Fruit fly (Drosophila melanogaster) whole organism, embryonic: Measurements from ENCODE around the gene nerfin-2.

Experiments used
- Ada2b ChIP-seq: fragments of 200-800 bp; sonication (Bioruptor generic); IDR thresholded peaks from 2 replicates; pipeline ENCODE4 v1.3.6; 2022; ENCODE audit warnings: missing biosample characterization, missing genetic modification characterization
- Blimp-1 ChIP-seq: fragments of 200-800 bp; sonication (Bioruptor generic); optimal IDR thresholded peaks from 3 replicates; lab custom pipeline; 2018; ENCODE audit warnings: missing biosample characterization, missing genetic modification characterization, mild to moderate bottlenecking, moderate library complexity, missing genetic modification reagents
- CG10543 ChIP-seq: fragments of 200-800 bp; sonication (Bioruptor generic); optimal IDR thresholded peaks from 3 replicates; lab custom pipeline; 2017; ENCODE audit warnings: missing biosample characterization, mild to moderate bottlenecking, missing genetic modification characterization, moderate library complexity
- CG13287 ChIP-seq: fragments of 200-800 bp; sonication (Bioruptor generic); IDR thresholded peaks from 2 replicates; pipeline ENCODE4 v1.3.6; 2022; ENCODE audit warnings: missing biosample characterization, missing genetic modification characterization; ENCODE audit not compliant: partially characterized antibody
- CG13424 ChIP-seq: fragments of 200-800 bp; sonication (Bioruptor generic); optimal IDR thresholded peaks from 2 replicates; lab custom pipeline; 2019; ENCODE audit warnings: missing biosample characterization, mild to moderate bottlenecking, missing genetic modification characterization, moderate library complexity
- CG15269 ChIP-seq: fragments of 200-800 bp; sonication (Bioruptor generic); optimal IDR thresholded peaks from 2 replicates; lab custom pipeline; 2018; ENCODE audit warnings: missing biosample characterization, mild to moderate bottlenecking, missing genetic modification characterization, moderate library complexity
- CG17385 ChIP-seq: fragments of 200-800 bp; sonication (Bioruptor generic); optimal IDR thresholded peaks from 3 replicates; lab custom pipeline; 2018; ENCODE audit warnings: missing biosample characterization, mild to moderate bottlenecking, missing genetic modification characterization
- CG17829 ChIP-seq: fragments of 200-800 bp; optimal IDR thresholded peaks from 2 replicates; lab custom pipeline; 2019; ENCODE audit warnings: missing biosample characterization, mild to moderate bottlenecking, missing genetic modification characterization, moderate library complexity
- CG2129 ChIP-seq: fragments of 200-800 bp; sonication (Bioruptor generic); IDR thresholded peaks from 2 replicates; pipeline ENCODE4 v1.3.6; 2022; ENCODE audit warnings: missing biosample characterization, missing genetic modification characterization; ENCODE audit not compliant: partially characterized antibody
- CG2678 ChIP-seq: fragments of 200-800 bp; sonication (Bioruptor generic); optimal IDR thresholded peaks from 3 replicates; lab custom pipeline; 2019; ENCODE audit warnings: missing biosample characterization, mild to moderate bottlenecking, missing genetic modification characterization, moderate library complexity
- CG31441 ChIP-seq: fragments of 200-800 bp; sonication (Bioruptor generic); IDR thresholded peaks from 2 replicates; pipeline ENCODE4 v1.3.6; 2022; ENCODE audit warnings: missing biosample characterization, missing genetic modification characterization
- CG34422 ChIP-seq: fragments of 200-800 bp; sonication (Bioruptor generic); IDR thresholded peaks from 3 replicates; pipeline ENCODE4 v1.3.6; 2022; ENCODE audit warnings: missing biosample characterization, missing genetic modification characterization
- CG4282 ChIP-seq: fragments of 200-800 bp; sonication (Bioruptor generic); optimal IDR thresholded peaks from 2 replicates; lab custom pipeline; 2016; ENCODE audit warnings: missing biosample characterization, missing genetic modification characterization
- CG7556 ChIP-seq: fragments of 200-800 bp; sonication (Bioruptor generic); optimal IDR thresholded peaks from 2 replicates; lab custom pipeline; 2017; ENCODE audit warnings: missing biosample characterization, mild to moderate bottlenecking, missing genetic modification characterization
- CG8089 ChIP-seq: fragments of 200-800 bp; sonication (Bioruptor generic); optimal IDR thresholded peaks from 3 replicates; lab custom pipeline; 2016; ENCODE audit warnings: missing biosample characterization, missing genetic modification characterization
- CG8290 ChIP-seq, 3 experiments: fragments of 200-800 bp; sonication (Bioruptor generic); optimal IDR thresholded peaks; 2 replicates each; lab custom pipeline; 2016 to 2019; ENCODE audit warnings: missing biosample characterization in 3 of 3, missing genetic modification characterization in 3 of 3, mild to moderate bottlenecking in 2 of 3, moderate library complexity in 1 of 3
- CG9932 ChIP-seq: fragments of 200-800 bp; sonication (Bioruptor generic); IDR thresholded peaks from 2 replicates; pipeline ENCODE4 v1.3.6; 2022; ENCODE audit warnings: missing biosample characterization, missing genetic modification characterization
- Dbx ChIP-seq: fragments of 200-800 bp; sonication (Bioruptor generic); IDR thresholded peaks from 3 replicates; pipeline ENCODE4 v1.3.6; 2022; ENCODE audit warnings: missing biosample characterization, missing genetic modification characterization
- Drgx ChIP-seq: fragments of 200-800 bp; sonication (Bioruptor generic); IDR thresholded peaks from 2 replicates; pipeline ENCODE4 v1.3.6; 2022; ENCODE audit warnings: missing biosample characterization, missing genetic modification characterization
- Fer1 ChIP-seq: fragments of 200-800 bp; sonication (Bioruptor generic); optimal IDR thresholded peaks from 2 replicates; lab custom pipeline; 2017; ENCODE audit warnings: missing biosample characterization, mild to moderate bottlenecking, missing genetic modification characterization
- HLH3B ChIP-seq: fragments of 200-800 bp; sonication (Bioruptor generic); IDR thresholded peaks from 2 replicates; pipeline ENCODE4 v1.3.6; 2022; ENCODE audit warnings: missing biosample characterization, missing genetic modification characterization
- HLHmδ ChIP-seq: fragments of 200-800 bp; sonication (Bioruptor generic); optimal IDR thresholded peaks from 2 replicates; lab custom pipeline; 2018; ENCODE audit warnings: missing biosample characterization, mild to moderate bottlenecking, missing genetic modification characterization, moderate library complexity
- Kr ChIP-seq: fragments of 200-800 bp; sonication (Bioruptor generic); optimal IDR thresholded peaks from 2 replicates; lab custom pipeline; 2017; ENCODE audit warnings: missing biosample characterization, mild to moderate bottlenecking, missing genetic modification characterization
- MBD-R2 ChIP-seq: fragments of 200-800 bp; sonication (Bioruptor generic); IDR thresholded peaks from 2 replicates; pipeline ENCODE4 v1.3.6; 2022; ENCODE audit warnings: missing biosample characterization, missing genetic modification characterization
- Mes4 ChIP-seq: fragments of 200-800 bp; sonication (Bioruptor generic); optimal IDR thresholded peaks from 2 replicates; lab custom pipeline; 2016; ENCODE audit warnings: missing biosample characterization, missing genetic modification characterization
- NC2β ChIP-seq: fragments of 200-800 bp; sonication (Bioruptor generic); optimal IDR thresholded peaks from 2 replicates; lab custom pipeline; 2016; ENCODE audit warnings: missing biosample characterization, missing genetic modification characterization
- Pdp1 ChIP-seq, 2 experiments: fragments of 200-800 bp; sonication (Bioruptor generic); optimal IDR thresholded peaks; 3 replicates each; lab custom pipeline; 2016; ENCODE audit warnings: missing biosample characterization in 2 of 2, missing genetic modification characterization in 2 of 2, mild to moderate bottlenecking in 1 of 2, moderate library complexity in 1 of 2
- Ptx1 ChIP-seq: fragments of 200-800 bp; sonication (Bioruptor generic); IDR thresholded peaks from 2 replicates; pipeline ENCODE4 v1.3.6; 2022; ENCODE audit warnings: missing biosample characterization, missing genetic modification characterization
- Spps ChIP-seq: fragments of 200-800 bp; sonication (Bioruptor generic); optimal IDR thresholded peaks from 2 replicates; lab custom pipeline; 2018; ENCODE audit warnings: missing biosample characterization, mild to moderate bottlenecking, missing genetic modification characterization
- amos ChIP-seq: fragments of 200-800 bp; sonication (Bioruptor generic); IDR thresholded peaks from 2 replicates; pipeline ENCODE4 v1.3.6; 2022; ENCODE audit warnings: missing biosample characterization, missing genetic modification characterization; ENCODE audit not compliant: partially characterized antibody
- ara ChIP-seq: fragments of 200-800 bp; sonication (Bioruptor generic); IDR thresholded peaks from 2 replicates; pipeline ENCODE4 v1.3.6; 2022; ENCODE audit warnings: missing biosample characterization, missing genetic modification characterization
- chinmo ChIP-seq: fragments of 200-800 bp; sonication (Bioruptor generic); IDR thresholded peaks from 4 replicates; pipeline ENCODE4 v1.3.6; 2022; ENCODE audit warnings: missing biosample characterization, missing genetic modification characterization; ENCODE audit not compliant: partially characterized antibody
- crol ChIP-seq: fragments of 200-800 bp; sonication (Bioruptor generic); IDR thresholded peaks from 2 replicates; pipeline ENCODE4 v1.3.6; 2022; ENCODE audit warnings: missing biosample characterization, missing genetic modification characterization
- dysf ChIP-seq: fragments of 200-800 bp; sonication (Bioruptor generic); IDR thresholded peaks from 3 replicates; pipeline ENCODE4 v1.3.6; 2022; ENCODE audit warnings: missing biosample characterization, missing genetic modification characterization
- gce ChIP-seq: fragments of 200-800 bp; sonication (Bioruptor generic); IDR thresholded peaks from 3 replicates; pipeline ENCODE4 v1.3.6; 2022; ENCODE audit warnings: missing biosample characterization, missing genetic modification characterization
- gcm ChIP-seq: fragments of 200-800 bp; sonication (Bioruptor generic); optimal IDR thresholded peaks from 2 replicates; lab custom pipeline; 2019; ENCODE audit warnings: missing biosample characterization, mild to moderate bottlenecking, missing genetic modification characterization, moderate library complexity
- grn ChIP-seq: fragments of 200-800 bp; sonication (Bioruptor generic); optimal IDR thresholded peaks from 3 replicates; lab custom pipeline; 2017; ENCODE audit warnings: missing biosample characterization, missing genetic modification characterization
- gt ChIP-seq: fragments of 200-800 bp; sonication (Bioruptor generic); IDR thresholded peaks from 2 replicates; pipeline ENCODE4 v1.3.6; 2022; ENCODE audit warnings: missing biosample characterization, missing genetic modification characterization
- kay ChIP-seq: fragments of 200-800 bp; sonication (Bioruptor generic); optimal IDR thresholded peaks from 2 replicates; lab custom pipeline; 2016; ENCODE audit warnings: missing biosample characterization, missing genetic modification characterization
- kni ChIP-seq: fragments of 200-800 bp; sonication (Bioruptor generic); optimal IDR thresholded peaks from 3 replicates; lab custom pipeline; 2017; ENCODE audit warnings: mild to moderate bottlenecking, missing biosample characterization, missing genetic modification reagents, missing genetic modification characterization
- scrt ChIP-seq: fragments of 200-800 bp; sonication (Bioruptor generic); optimal IDR thresholded peaks from 2 replicates; lab custom pipeline; 2018; ENCODE audit warnings: missing biosample characterization, mild to moderate bottlenecking, missing genetic modification characterization, moderate library complexity
- sd ChIP-seq: fragments of 200-800 bp; sonication (Bioruptor generic); optimal IDR thresholded peaks from 3 replicates; lab custom pipeline; 2018; ENCODE audit warnings: missing biosample characterization, mild to moderate bottlenecking, missing genetic modification characterization, moderate library complexity
- sqz ChIP-seq: fragments of 200-800 bp; sonication (Bioruptor generic); optimal IDR thresholded peaks from 3 replicates; lab custom pipeline; 2018; ENCODE audit warnings: missing biosample characterization, mild to moderate bottlenecking, missing genetic modification characterization
- tup ChIP-seq: fragments of 200-800 bp; sonication (Bioruptor generic); optimal IDR thresholded peaks from 2 replicates; lab custom pipeline; 2016; ENCODE audit warnings: missing biosample characterization, mild to moderate bottlenecking, missing genetic modification characterization, moderate library complexity
- unc-4 ChIP-seq: fragments of 200-800 bp; sonication (Bioruptor generic); IDR thresholded peaks from 2 replicates; pipeline ENCODE4 v1.3.6; 2022; ENCODE audit warnings: missing biosample characterization, missing genetic modification characterization; ENCODE audit not compliant: partially characterized antibody
- vvl ChIP-seq: fragments of 200-800 bp; sonication (Bioruptor generic); IDR thresholded peaks from 2 replicates; pipeline ENCODE4 v1.3.6; 2022; ENCODE audit warnings: missing biosample characterization, missing genetic modification characterization
- wdn ChIP-seq: fragments of 200-800 bp; sonication (Bioruptor generic); IDR thresholded peaks from 2 replicates; pipeline ENCODE4 v1.3.6; 2022; ENCODE audit warnings: missing biosample characterization, missing genetic modification characterization

The nerfin-2 gene

dm6 chr3R:10109212-10109880 lies 38.4 kb downstream of the nerfin-2 start:
- TF ChIP-seq Spps: no peak
- TF ChIP-seq amos (GFP tag; lab: Robert Waterston, UW): peak; percentile 19; the same call in 1 of the 2 replicates
- TF ChIP-seq CG4282: no peak
- peak; percentile 52; the same call in 1 of the 2 replicates for TF ChIP-seq Drgx (GFP tag; lab: Robert Waterston, UW)
- TF ChIP-seq CG13424 (tag; lab: Kevin White, UChicago): peak; percentile 2
- TF ChIP-seq Kr: no peak
- TF ChIP-seq wdn: 0 out of 2 replicates have a peak, but pooled peaks have one; percentile 15
- TF ChIP-seq HLHmδ (GFP tag; lab: Kevin White, UChicago): peak; percentile 0
- no peak for TF ChIP-seq HLH3B (GFP tag; lab: Robert Waterston, UW)
- TF ChIP-seq Ptx1 (GFP tag; lab: Robert Waterston, UW): peak; percentile 16; the same call in 1 of the 2 replicates
- peak; percentile 78 for TF ChIP-seq sqz (GFP tag; lab: Kevin White, UChicago)
- TF ChIP-seq gt (GFP tag; lab: Robert Waterston, UW): no peak
- TF ChIP-seq vvl: peak; percentile 84
- peak in 1 of 2 experiments; percentile 43 for TF ChIP-seq Pdp1 (GFP tag; optimal IDR thresholded peaks at IDR 0.05; lab: Kevin White, UChicago)
- peak; percentile 32 for TF ChIP-seq gcm
- peak; percentile 27; the same call in 1 of the 3 replicates for TF ChIP-seq CG34422 (GFP tag; lab: Robert Waterston, UW)
- TF ChIP-seq grn: no peak
- peak; percentile 80; the same call in 1 of the 4 replicates for TF ChIP-seq chinmo
- TF ChIP-seq unc-4 (GFP tag; lab: Robert Waterston, UW): peak; percentile 45; the same call in 1 of the 2 replicates
- TF ChIP-seq CG2129: no peak
- TF ChIP-seq CG8089 (GFP tag; lab: Kevin White, UChicago): no peak
- no peak for TF ChIP-seq crol
- peak; percentile 16 for TF ChIP-seq CG15269 (tag; lab: Kevin White, UChicago)
- no peak for TF ChIP-seq NC2β
- TF ChIP-seq tup (GFP tag; lab: Kevin White, UChicago): no peak
- TF ChIP-seq CG2678 (tag; lab: Kevin White, UChicago): peak; percentile 14
- 0 out of 2 replicates have a peak, but pooled peaks have one; percentile 21 for TF ChIP-seq CG9932 (GFP tag; lab: Robert Waterston, UW)
- TF ChIP-seq Blimp-1 (GFP tag; lab: Kevin White, UChicago): peak; percentile 71
- TF ChIP-seq CG17385 (GFP tag; lab: Kevin White, UChicago): peak; percentile 98
- peak; percentile 19 for TF ChIP-seq CG10543 (GFP tag; lab: Kevin White, UChicago)
- 0 out of 2 replicates have a peak, but pooled peaks have one; percentile 5 for TF ChIP-seq Ada2b
- peak; percentile 89 for TF ChIP-seq sd (tag; lab: Kevin White, UChicago)
- no peak for TF ChIP-seq CG17829
- no peak for TF ChIP-seq Mes4 (GFP tag; lab: Kevin White, UChicago)
- TF ChIP-seq scrt (GFP tag; lab: Kevin White, UChicago): peak; percentile 17
- no peak for TF ChIP-seq kay (GFP tag; lab: Kevin White, UChicago)
- peak; percentile 56 for TF ChIP-seq Fer1 (GFP tag; lab: Kevin White, UChicago)
- TF ChIP-seq CG7556: peak; percentile 3
- peak; percentile 23; the same call in 1 of the 2 replicates for TF ChIP-seq CG31441 (GFP tag; lab: Robert Waterston, UW)
- TF ChIP-seq kni: peak; percentile 9
- TF ChIP-seq CG8290 (GFP tag; optimal IDR thresholded peaks at IDR 0.05; lab: Kevin White, UChicago): no peak
- peak in 1 of 2 experiments; percentile 1 for TF ChIP-seq CG8290 (tag; optimal IDR thresholded peaks at IDR 0.05; lab: Kevin White, UChicago)
- no peak for TF ChIP-seq gce (GFP tag; lab: Robert Waterston, UW)
- peak; percentile 54; the same call in 2 of the 3 replicates for TF ChIP-seq Dbx
- TF ChIP-seq dysf: 0 out of 3 replicates have a peak, but pooled peaks have one; percentile 14
- TF ChIP-seq MBD-R2 (GFP tag; lab: Robert Waterston, UW): peak; percentile 26; the same call in 1 of the 2 replicates
- TF ChIP-seq CG13287 (GFP tag; lab: Robert Waterston, UW): peak; percentile 60
- 0 out of 2 replicates have a peak, but pooled peaks have one; percentile 17 for TF ChIP-seq ara (GFP tag; lab: Robert Waterston, UW)
